Fruit fly (Drosophila melanogaster) whole organism, embryonic: ENCODE results near the gene CG6023.

Source experiments
- CG10209 ChIP-seq: fragments of 200-800 bp; sonication (Bioruptor generic); optimal IDR thresholded peaks from 3 replicates; lab custom pipeline; 2017; ENCODE audit warnings: missing biosample characterization, mild to moderate bottlenecking, missing genetic modification characterization, missing genetic modification reagents
- CG10321 ChIP-seq: fragments of 200-800 bp; sonication (Bioruptor generic); IDR thresholded peaks from 2 replicates; pipeline ENCODE4 v1.3.6; 2022; ENCODE audit warnings: missing biosample characterization, missing genetic modification characterization
- CG10543 ChIP-seq: fragments of 200-800 bp; sonication (Bioruptor generic); optimal IDR thresholded peaks from 3 replicates; lab custom pipeline; 2017; ENCODE audit warnings: missing biosample characterization, mild to moderate bottlenecking, missing genetic modification characterization, moderate library complexity
- CG11456 ChIP-seq: fragments of 200-800 bp; sonication (Bioruptor generic); IDR thresholded peaks from 3 replicates; pipeline ENCODE4 v1.3.6; 2022; ENCODE audit warnings: missing biosample characterization, missing genetic modification characterization
- CG12104 ChIP-seq: fragments of 200-800 bp; sonication (Bioruptor generic); optimal IDR thresholded peaks from 3 replicates; lab custom pipeline; 2016; ENCODE audit warnings: missing biosample characterization, missing genetic modification characterization
- CG12391 ChIP-seq: fragments of 200-800 bp; sonication (Bioruptor generic); optimal IDR thresholded peaks from 3 replicates; lab custom pipeline; 2018; ENCODE audit warnings: missing biosample characterization, mild to moderate bottlenecking, missing genetic modification characterization, moderate library complexity
- CG13123 ChIP-seq: fragments of 200-800 bp; sonication (Bioruptor generic); optimal IDR thresholded peaks from 2 replicates; lab custom pipeline; 2016; ENCODE audit warnings: missing biosample characterization, missing genetic modification characterization
- CG14441 ChIP-seq: fragments of 200-800 bp; sonication (Bioruptor generic); IDR thresholded peaks from 2 replicates; pipeline ENCODE4 v1.3.6; 2022; ENCODE audit warnings: missing biosample characterization, missing genetic modification characterization
- CG14667 ChIP-seq: fragments of 200-800 bp; sonication (Bioruptor generic); IDR thresholded peaks from 2 replicates; pipeline ENCODE4 v1.3.6; 2022; ENCODE audit warnings: missing biosample characterization, missing genetic modification characterization
- CG15073 ChIP-seq: fragments of 200-800 bp; sonication (Bioruptor generic); optimal IDR thresholded peaks from 2 replicates; lab custom pipeline; 2016; ENCODE audit warnings: missing biosample characterization, missing genetic modification characterization
- CG16779 ChIP-seq: fragments of 200-800 bp; sonication (Bioruptor generic); IDR thresholded peaks from 2 replicates; pipeline ENCODE4 v1.3.6; 2022; ENCODE audit warnings: missing biosample characterization, missing genetic modification characterization
- CG16813 ChIP-seq: fragments of 200-800 bp; sonication (Bioruptor generic); IDR thresholded peaks from 3 replicates; pipeline ENCODE4 v1.3.6; 2022; ENCODE audit warnings: missing biosample characterization, missing genetic modification characterization; ENCODE audit not compliant: partially characterized antibody
- CG1792 ChIP-seq: fragments of 200-800 bp; sonication (Bioruptor generic); optimal IDR thresholded peaks from 2 replicates; lab custom pipeline; 2016; ENCODE audit warnings: missing biosample characterization, missing genetic modification characterization
- CG18619 ChIP-seq: fragments of 200-800 bp; sonication (Bioruptor generic); optimal IDR thresholded peaks from 3 replicates; lab custom pipeline; 2017; ENCODE audit warnings: missing biosample characterization, mild to moderate bottlenecking, missing genetic modification characterization
- CG3847 ChIP-seq: fragments of 200-800 bp; sonication (Bioruptor generic); IDR thresholded peaks from 2 replicates; pipeline ENCODE4 v1.3.6; 2022; ENCODE audit warnings: missing biosample characterization, missing genetic modification characterization
- CG6175 ChIP-seq: fragments of 200-800 bp; sonication (Bioruptor generic); IDR thresholded peaks from 3 replicates; pipeline ENCODE4 v1.3.6; 2022; ENCODE audit warnings: missing biosample characterization, missing genetic modification characterization
- CG7928 ChIP-seq: fragments of 200-800 bp; sonication (Bioruptor generic); optimal IDR thresholded peaks from 2 replicates; lab custom pipeline; 2017; ENCODE audit warnings: missing biosample characterization, mild to moderate bottlenecking, missing genetic modification characterization
- CG7987 ChIP-seq: fragments of 200-800 bp; sonication (Bioruptor generic); optimal IDR thresholded peaks from 2 replicates; lab custom pipeline; 2018; ENCODE audit warnings: missing biosample characterization, mild to moderate bottlenecking, missing genetic modification characterization, moderate library complexity
- CG8290 ChIP-seq, 3 experiments: fragments of 200-800 bp; sonication (Bioruptor generic); optimal IDR thresholded peaks; 2 replicates each; lab custom pipeline; 2016 to 2019; ENCODE audit warnings: missing biosample characterization in 3 of 3, missing genetic modification characterization in 3 of 3, mild to moderate bottlenecking in 2 of 3, moderate library complexity in 1 of 3
- Dad ChIP-seq: fragments of 200-800 bp; sonication (Bioruptor generic); optimal IDR thresholded peaks from 3 replicates; lab custom pipeline; 2016; ENCODE audit warnings: missing biosample characterization, missing genetic modification characterization
- Dfd ChIP-seq, 2 experiments: fragments of >200 bp; optimal IDR thresholded peaks; 2 replicates each; lab custom pipeline; 2017; ENCODE audit warnings: missing biosample characterization in 2 of 2, missing genetic modification characterization in 2 of 2
- Dll ChIP-seq: fragments of 200-800 bp; sonication (Bioruptor generic); IDR thresholded peaks from 4 replicates; pipeline ENCODE4 v1.3.6; 2022; ENCODE audit warnings: missing biosample characterization, missing genetic modification characterization; ENCODE audit not compliant: partially characterized antibody
- ERR ChIP-seq: fragments of 200-800 bp; sonication (Bioruptor generic); optimal IDR thresholded peaks from 2 replicates; lab custom pipeline; 2016; ENCODE audit warnings: missing biosample characterization, missing genetic modification characterization
- Ets65A ChIP-seq: fragments of 200-800 bp; sonication (Bioruptor generic); peaks from one replicate; lab custom pipeline; 2016; ENCODE audit warnings: missing biosample characterization, missing genetic modification characterization
- Fer1 ChIP-seq: fragments of 200-800 bp; sonication (Bioruptor generic); optimal IDR thresholded peaks from 2 replicates; lab custom pipeline; 2017; ENCODE audit warnings: missing biosample characterization, mild to moderate bottlenecking, missing genetic modification characterization
- Hr51 ChIP-seq, 2 experiments: fragments of 200-800 bp; sonication (Bioruptor generic); optimal IDR thresholded peaks; 2 replicates in 1 of 2; 3 replicates in 1 of 2; lab custom pipeline; 2016 to 2018; ENCODE audit warnings: missing biosample characterization in 2 of 2, missing genetic modification characterization in 2 of 2, mild to moderate bottlenecking in 1 of 2, moderate library complexity in 1 of 2
- Lpt ChIP-seq: fragments of >200 bp; optimal IDR thresholded peaks from 2 replicates; lab custom pipeline; 2018; ENCODE audit warnings: missing biosample characterization, missing genetic modification characterization
- Mad ChIP-seq: fragments of 200-800 bp; sonication (Bioruptor generic); optimal IDR thresholded peaks from 2 replicates; lab custom pipeline; 2016; ENCODE audit warnings: missing biosample characterization, missing genetic modification characterization
- Ptx1 ChIP-seq: fragments of 200-800 bp; sonication (Bioruptor generic); IDR thresholded peaks from 2 replicates; pipeline ENCODE4 v1.3.6; 2022; ENCODE audit warnings: missing biosample characterization, missing genetic modification characterization
- Ravus ChIP-seq: fragments of 200-800 bp; sonication (Bioruptor generic); IDR thresholded peaks from 2 replicates; pipeline ENCODE4 v1.3.6; 2022; ENCODE audit warnings: missing biosample characterization, missing genetic modification characterization
- Sry-β ChIP-seq: fragments of 200-800 bp; sonication (Bioruptor generic); optimal IDR thresholded peaks from 2 replicates; lab custom pipeline; 2018; ENCODE audit warnings: missing biosample characterization, mild to moderate bottlenecking, missing genetic modification characterization, moderate library complexity
- bsh ChIP-seq, 2 experiments: fragments of 200-800 bp; sonication (Bioruptor generic); optimal IDR thresholded peaks; 2 replicates each; lab custom pipeline; 2017 to 2018; ENCODE audit warnings: mild to moderate bottlenecking in 2 of 2, missing biosample characterization in 2 of 2, missing genetic modification characterization in 2 of 2, moderate library complexity in 1 of 2
- cad ChIP-seq: fragments of >200 bp; optimal IDR thresholded peaks from 2 replicates; lab custom pipeline; 2017; ENCODE audit warnings: missing biosample characterization, missing genetic modification characterization
- fd96Cb ChIP-seq: fragments of 200-800 bp; sonication (Bioruptor generic); optimal IDR thresholded peaks from 2 replicates; lab custom pipeline; 2018; ENCODE audit warnings: missing biosample characterization, mild to moderate bottlenecking, missing genetic modification characterization, moderate library complexity
- ftz-f1 ChIP-seq: fragments of 200-800 bp; sonication (Bioruptor generic); optimal IDR thresholded peaks from 2 replicates; lab custom pipeline; 2016; ENCODE audit warnings: missing biosample characterization, missing genetic modification characterization
- gem ChIP-seq: fragments of 200-800 bp; sonication (Bioruptor generic); optimal IDR thresholded peaks from 2 replicates; lab custom pipeline; 2019; ENCODE audit warnings: missing biosample characterization, mild to moderate bottlenecking, missing genetic modification characterization, moderate library complexity
- jigr1 ChIP-seq: fragments of 200-800 bp; sonication (Bioruptor generic); IDR thresholded peaks from 3 replicates; pipeline ENCODE4 v1.3.6; 2022; ENCODE audit warnings: missing biosample characterization, missing genetic modification characterization
- jing ChIP-seq: fragments of 200-800 bp; sonication (Bioruptor generic); optimal IDR thresholded peaks from 2 replicates; lab custom pipeline; 2018; ENCODE audit warnings: missing biosample characterization, mild to moderate bottlenecking, missing genetic modification characterization
- lola ChIP-seq, 3 experiments: fragments of >200 bp in 2 of 3; fragments of 200-800 bp in 1 of 3; sonication (Bioruptor generic) in 1 of 3; optimal IDR thresholded peaks; 2 replicates each; lab custom pipeline; 2017 to 2019; ENCODE audit warnings: missing biosample characterization in 3 of 3, missing genetic modification characterization in 3 of 3, mild to moderate bottlenecking in 1 of 3, moderate library complexity in 1 of 3
- nerfin-2 ChIP-seq: fragments of 200-800 bp; sonication (Bioruptor generic); IDR thresholded peaks from 2 replicates; pipeline ENCODE4 v1.3.6; 2022; ENCODE audit warnings: missing biosample characterization, missing genetic modification characterization; ENCODE audit not compliant: partially characterized antibody
- otp ChIP-seq: fragments of 200-800 bp; sonication (Bioruptor generic); IDR thresholded peaks from 3 replicates; pipeline ENCODE4, ENCODE4 v1.3.6; 2022; ENCODE audit warnings: missing biosample characterization, missing genetic modification characterization
- pita ChIP-seq: fragments of 200-800 bp; sonication (Bioruptor generic); optimal IDR thresholded peaks from 2 replicates; lab custom pipeline; 2017; ENCODE audit warnings: missing biosample characterization, mild to moderate bottlenecking, missing genetic modification characterization
- repo ChIP-seq: fragments of 200-800 bp; sonication (Bioruptor generic); optimal IDR thresholded peaks from 2 replicates; lab custom pipeline; 2016; ENCODE audit warnings: missing biosample characterization, missing genetic modification characterization
- rib ChIP-seq: fragments of 200-800 bp; sonication (Bioruptor generic); IDR thresholded peaks from 2 replicates; pipeline ENCODE4 v1.3.6; 2022; ENCODE audit warnings: missing biosample characterization, missing genetic modification characterization
- shn ChIP-seq: fragments of 200-800 bp; sonication (Bioruptor generic); optimal IDR thresholded peaks from 3 replicates; lab custom pipeline; 2016; ENCODE audit warnings: missing biosample characterization, missing genetic modification characterization
- stwl ChIP-seq: fragments of 200-800 bp; sonication (Bioruptor generic); optimal IDR thresholded peaks from 3 replicates; lab custom pipeline; 2018; ENCODE audit warnings: missing biosample characterization, mild to moderate bottlenecking, missing genetic modification characterization, moderate library complexity
- tin ChIP-seq: fragments of 200-800 bp; sonication (Bioruptor generic); optimal IDR thresholded peaks from 3 replicates; lab custom pipeline; 2016; ENCODE audit warnings: missing biosample characterization, missing genetic modification characterization
- ttk ChIP-seq: fragments of 200-800 bp; sonication (Bioruptor generic); IDR thresholded peaks from 2 replicates; pipeline ENCODE4 v2.1.2; 2022; ENCODE audit warnings: missing biosample characterization, missing genetic modification characterization

The CG6023 gene

dm6 chrX:18367806-18368643 lies 47.0 kb upstream of the CG6023 start (continued):
- TF ChIP-seq nerfin-2 (no peak), Dll (GFP tag; lab: Robert Waterston, UW) (no peak), Mad (GFP tag; lab: Kevin White, UChicago) (no peak), CG14441 (GFP tag; lab: Robert Waterston, UW) (peak; percentile 79), CG10209 (GFP tag; lab: Kevin White, UChicago) (peak; percentile 60), fd96Cb (tag; lab: Kevin White, UChicago) (peak; percentile 25), pita (GFP tag; lab: Kevin White, UChicago) (no peak), Ets65A (GFP tag; lab: Kevin White, UChicago) (peak; percentile 97), shn (GFP tag; lab: Kevin White, UChicago) (peak; percentile 79), CG7928 (GFP tag; lab: Kevin White, UChicago) (peak; percentile 39), Ravus (peak; percentile 55), CG14667 (GFP tag; lab: Robert Waterston, UW) (peak; percentile 28; the same call in 1 of the 2 replicates), jing (peak; percentile 37), bsh (GFP tag; optimal IDR thresholded peaks at IDR 0.05; lab: Kevin White, UChicago) (peak in 1 of 2 experiments; percentile 79), CG16813 (GFP tag; lab: Robert Waterston, UW) (no peak), CG18619 (GFP tag; lab: Kevin White, UChicago) (peak; percentile 72), CG15073 (GFP tag; lab: Kevin White, UChicago) (no peak), Dad (GFP tag; lab: Kevin White, UChicago) (peak; percentile 67), Sry-β (GFP tag; lab: Kevin White, UChicago) (no peak), Lpt (GFP tag; lab: Kevin White, UChicago) (no peak), repo (GFP tag; lab: Kevin White, UChicago) (peak; percentile 46), CG16779 (GFP tag; lab: Robert Waterston, UW) (peak; percentile 72), CG3847 (GFP tag; lab: Robert Waterston, UW) (peak; percentile 60), stwl (no peak), lola (GFP tag; optimal IDR thresholded peaks at IDR 0.05; lab: Kevin White, UChicago) (peak in 2 of 3 experiments; percentile 8 to 15), jigr1 (no peak), CG13123 (no peak), CG11456 (GFP tag; lab: Robert Waterston, UW) (peak; percentile 87), ttk (peak; percentile 64), CG6175 (GFP tag; lab: Robert Waterston, UW) (peak; percentile 69; the same call in 2 of the 3 replicates), cad (GFP tag; lab: Kevin White, UChicago) (no peak), Hr51 (GFP tag; optimal IDR thresholded peaks at IDR 0.05; lab: Kevin White, UChicago) (peak; percentile 45 to 61), CG10321 (peak; percentile 63), rib (GFP tag; lab: Robert Waterston, UW) (peak; percentile 80), CG10543 (GFP tag; lab: Kevin White, UChicago) (peak; percentile 86), ftz-f1 (no peak), CG8290 (GFP tag; optimal IDR thresholded peaks at IDR 0.05; lab: Kevin White, UChicago) (no peak), CG8290 (tag; optimal IDR thresholded peaks at IDR 0.05; lab: Kevin White, UChicago) (peak in 1 of 2 experiments; percentile 97), Ptx1 (GFP tag; lab: Robert Waterston, UW) (peak; percentile 73), CG7987 (GFP tag; lab: Kevin White, UChicago) (peak; percentile 67), gem (peak; percentile 58), Fer1 (GFP tag; lab: Kevin White, UChicago) (peak; percentile 76), Dfd (GFP tag; optimal IDR thresholded peaks at IDR 0.05; lab: Kevin White, UChicago) (no peak), CG12391 (tag; lab: Kevin White, UChicago) (peak; percentile 51), CG12104 (GFP tag; lab: Kevin White, UChicago) (peak; percentile 35), CG1792 (GFP tag; lab: Kevin White, UChicago) (peak; percentile 61), tin (GFP tag; lab: Kevin White, UChicago) (peak; percentile 23), ERR (GFP tag; lab: Kevin White, UChicago) (peak; percentile 65), otp (GFP tag; lab: Robert Waterston, UW) (peak; percentile 77; the same call in 2 of the 3 replicates)
